Worm (Caenorhabditis elegans) whole organism, late embryonic: ENCODE results near the gene C53D6.7.
A peak's percentile ranks its signal among the peaks of the same experiment; 100 is the strongest.

Source experiments
- C38D4.7 ChIP-seq: fragments of 200-800 bp; sonication (Bioruptor generic); optimal IDR thresholded peaks from 2 replicates; lab custom pipeline; 2018; ENCODE audit warnings: mild to moderate bottlenecking, missing genetic modification characterization, moderate library complexity, missing compliant biosample characterization
- F13H6.1 ChIP-seq: sonication (generic microtip); optimal IDR thresholded peaks from 2 replicates; lab custom pipeline; 2016; ENCODE audit warnings: missing genetic modification characterization, missing compliant biosample characterization
- K02D7.2 ChIP-seq: sonication (generic microtip); optimal IDR thresholded peaks from 2 replicates; lab custom pipeline; 2017; ENCODE audit warnings: mild to moderate bottlenecking, missing genetic modification characterization, missing compliant biosample characterization
- K09A11.1 ChIP-seq: sonication (generic microtip); optimal IDR thresholded peaks from 2 replicates; lab custom pipeline; 2017; ENCODE audit warnings: antibody characterized with exemption, mild to moderate bottlenecking, missing genetic modification characterization, missing compliant biosample characterization; ENCODE audit not compliant: insufficient read depth
- ahr-1 ChIP-seq: sonication (generic microtip); optimal IDR thresholded peaks from 2 replicates; lab custom pipeline; 2016; ENCODE audit warnings: missing genetic modification characterization, missing compliant biosample characterization
- ceh-18 ChIP-seq: sonication (generic microtip); optimal IDR thresholded peaks from 2 replicates; lab custom pipeline; 2016; ENCODE audit warnings: missing genetic modification characterization, missing compliant biosample characterization
- ceh-2 ChIP-seq: sonication (generic microtip); optimal IDR thresholded peaks from 2 replicates; lab custom pipeline; 2016; ENCODE audit warnings: missing genotype, missing genetic modification characterization, missing compliant biosample characterization
- ceh-24 ChIP-seq: sonication (generic microtip); optimal IDR thresholded peaks from 2 replicates; lab custom pipeline; 2016; ENCODE audit warnings: mild to moderate bottlenecking, missing genetic modification characterization, missing compliant biosample characterization
- ceh-30 ChIP-seq: fragments of 150-350 bp; optimal IDR thresholded peaks from 2 replicates; lab custom pipeline; 2014; ENCODE audit warnings: missing biosample characterization, missing genetic modification characterization
- ceh-31 ChIP-seq: sonication (generic microtip); optimal IDR thresholded peaks from 2 replicates; lab custom pipeline; 2016; ENCODE audit warnings: missing genetic modification characterization, missing compliant biosample characterization
- ceh-48 ChIP-seq: sonication (generic microtip); optimal IDR thresholded peaks from 2 replicates; lab custom pipeline; 2016; ENCODE audit warnings: missing genetic modification characterization, inconsistent platforms, missing compliant biosample characterization
- che-1 ChIP-seq: sonication (generic microtip); optimal IDR thresholded peaks from 2 replicates; lab custom pipeline; 2016; ENCODE audit warnings: mild to moderate bottlenecking, missing genetic modification characterization, missing compliant biosample characterization
- dve-1 ChIP-seq: sonication (generic microtip); optimal IDR thresholded peaks from 2 replicates; lab custom pipeline; 2017; ENCODE audit warnings: antibody characterized with exemption, mild to moderate bottlenecking, missing genetic modification characterization, missing compliant biosample characterization
- elt-2 ChIP-seq: sonication (generic microtip); optimal IDR thresholded peaks from 2 replicates; lab custom pipeline; 2016; ENCODE audit warnings: missing genetic modification reagents, missing genetic modification characterization, missing compliant biosample characterization
- ets-4 ChIP-seq: sonication (generic microtip); optimal IDR thresholded peaks from 2 replicates; lab custom pipeline; 2016; ENCODE audit warnings: missing genetic modification characterization, missing compliant biosample characterization
- fax-1 ChIP-seq: sonication (generic microtip); optimal IDR thresholded peaks from 2 replicates; lab custom pipeline; 2016; ENCODE audit warnings: missing genotype, missing genetic modification characterization, missing compliant biosample characterization
- fkh-6 ChIP-seq: sonication (generic microtip); optimal IDR thresholded peaks from 2 replicates; lab custom pipeline; 2016; ENCODE audit warnings: missing genetic modification characterization, missing compliant biosample characterization
- hlh-13 ChIP-seq: fragments of 200-800 bp; sonication (Bioruptor generic); optimal IDR thresholded peaks from 2 replicates; lab custom pipeline; 2018; ENCODE audit warnings: mild to moderate bottlenecking, missing genetic modification characterization, missing compliant biosample characterization
- hlh-6 ChIP-seq: sonication (generic microtip); optimal IDR thresholded peaks from 2 replicates; lab custom pipeline; 2016; ENCODE audit warnings: missing genotype, missing genetic modification characterization, missing compliant biosample characterization
- lim-6 ChIP-seq: sonication (generic microtip); optimal IDR thresholded peaks from 2 replicates; lab custom pipeline; 2016; ENCODE audit warnings: missing genetic modification characterization, missing compliant biosample characterization
- lin-11 ChIP-seq: fragments of 200-800 bp; sonication (Bioruptor generic); optimal IDR thresholded peaks from 2 replicates; lab custom pipeline; 2018; ENCODE audit warnings: mild to moderate bottlenecking, missing genetic modification characterization, missing compliant biosample characterization
- mec-3 ChIP-seq: sonication (generic microtip); optimal IDR thresholded peaks from 2 replicates; lab custom pipeline; 2016; ENCODE audit warnings: borderline replicate concordance, missing genetic modification characterization, missing compliant biosample characterization
- nfya-1 ChIP-seq: sonication (generic microtip); optimal IDR thresholded peaks from 2 replicates; lab custom pipeline; 2017; ENCODE audit warnings: missing genetic modification characterization, mild to moderate bottlenecking, missing compliant biosample characterization, antibody characterized with exemption, moderate library complexity
- nhr-11 ChIP-seq: fragments of 150-350 bp; optimal IDR thresholded peaks from 2 replicates; lab custom pipeline; 2014; ENCODE audit warnings: missing biosample characterization, missing genetic modification characterization
- pag-3 ChIP-seq: sonication (generic microtip); optimal IDR thresholded peaks from 2 replicates; lab custom pipeline; 2016; ENCODE audit warnings: missing compliant biosample characterization, missing genetic modification characterization, borderline replicate concordance
- pat-9 ChIP-seq: fragments of 200-800 bp; sonication (Bioruptor generic); optimal IDR thresholded peaks from 2 replicates; lab custom pipeline; 2018; ENCODE audit warnings: mild to moderate bottlenecking, missing genetic modification characterization, moderate library complexity, missing compliant biosample characterization
- pax-1 ChIP-seq: fragments of 150-350 bp; optimal IDR thresholded peaks from 2 replicates; lab custom pipeline; 2014; ENCODE audit warnings: missing biosample characterization, missing genetic modification characterization
- pqm-1 ChIP-seq: sonication (generic microtip); optimal IDR thresholded peaks from 2 replicates; lab custom pipeline; 2016; ENCODE audit warnings: missing genetic modification characterization, missing compliant biosample characterization
- pros-1 ChIP-seq: fragments of 150-350 bp; optimal IDR thresholded peaks from 2 replicates; lab custom pipeline; 2014; ENCODE audit warnings: missing biosample characterization, missing genetic modification reagents, missing genetic modification characterization
- ref-2 ChIP-seq: sonication (generic microtip); optimal IDR thresholded peaks from 2 replicates; lab custom pipeline; 2016; ENCODE audit warnings: missing genetic modification characterization, missing compliant biosample characterization
- rnt-1 ChIP-seq: sonication (generic microtip); optimal IDR thresholded peaks from 2 replicates; lab custom pipeline; 2016; ENCODE audit warnings: missing genetic modification characterization, missing compliant biosample characterization
- sdc-2 ChIP-seq: sonication (generic microtip); optimal IDR thresholded peaks from 2 replicates; lab custom pipeline; 2016; ENCODE audit warnings: missing genotype, missing genetic modification characterization, missing compliant biosample characterization
- sox-2 ChIP-seq: fragments of 200-800 bp; sonication (Bioruptor generic); IDR thresholded peaks from 2 replicates; pipeline ENCODE4 v1.3.6; 2022; ENCODE audit warnings: missing genetic modification reagents, missing genetic modification characterization, missing compliant biosample characterization
- sox-4 ChIP-seq: sonication (generic microtip); optimal IDR thresholded peaks from 2 replicates; lab custom pipeline; 2017; ENCODE audit warnings: mild to moderate bottlenecking, missing genetic modification characterization, inconsistent platforms, missing compliant biosample characterization
- unc-42 ChIP-seq: sonication (generic microtip); optimal IDR thresholded peaks from 2 replicates; lab custom pipeline; 2016; ENCODE audit warnings: missing genotype, missing genetic modification characterization, missing compliant biosample characterization
- unc-55 ChIP-seq: sonication (generic microtip); optimal IDR thresholded peaks from 2 replicates; lab custom pipeline; 2017; ENCODE audit warnings: missing biosample characterization, missing genetic modification reagents, missing genetic modification characterization
- unc-86 ChIP-seq: sonication (generic microtip); optimal IDR thresholded peaks from 2 replicates; lab custom pipeline; 2016; ENCODE audit warnings: missing genetic modification characterization, missing compliant biosample characterization
- zip-5 ChIP-seq: sonication (generic microtip); optimal IDR thresholded peaks from 2 replicates; lab custom pipeline; 2016; ENCODE audit warnings: missing genetic modification characterization, missing compliant biosample characterization
- ztf-16 ChIP-seq: sonication (generic microtip); optimal IDR thresholded peaks from 2 replicates; lab custom pipeline; 2017; ENCODE audit warnings: missing genetic modification characterization, missing compliant biosample characterization

Gene C53D6.7

ce11 chrIV:9037063-9037462 lies at the start of gene C53D6.7:
TSS of gene C53D6.7 (minus strand) at chrIV:9037163.
- no peak for TF ChIP-seq ceh-24 (tag; lab: Kevin White, UChicago)
- no peak for TF ChIP-seq fax-1 (tag; lab: Kevin White, UChicago)
- no peak for TF ChIP-seq C38D4.7 (GFP tag; lab: Kevin White, UChicago)
- TF ChIP-seq rnt-1 (tag; lab: Kevin White, UChicago) = no peak
- no peak for TF ChIP-seq ztf-16 (tag; lab: Kevin White, UChicago)
- no peak for TF ChIP-seq F13H6.1 (tag; lab: Kevin White, UChicago)
- no peak for TF ChIP-seq ets-4 (tag; lab: Kevin White, UChicago)
- no peak for TF ChIP-seq hlh-13 (GFP tag; lab: Kevin White, UChicago)
- no peak for TF ChIP-seq ceh-31
- TF ChIP-seq ceh-48 (tag; lab: Kevin White, UChicago) = no peak
- TF ChIP-seq unc-86 = no peak
- no peak for TF ChIP-seq pat-9
- no peak for TF ChIP-seq pros-1 (tag; lab: Kevin White, UChicago)
- no peak for TF ChIP-seq unc-42
- TF ChIP-seq pag-3 = no peak
- no peak for TF ChIP-seq lim-6
- TF ChIP-seq zip-5 = no peak
- TF ChIP-seq elt-2 (tag; lab: Kevin White, UChicago) = no peak

ce11 chrIV:9082055-9082454 lies 45.1 kb upstream of the C53D6.7 start, which contains the start of gene twk-8:
TSS of gene twk-8 (plus strand) at chrIV:9082355.
- TF ChIP-seq lin-11 = no peak
- no peak for TF ChIP-seq sox-4 (tag; lab: Kevin White, UChicago)
- no peak for TF ChIP-seq nhr-11 (tag; lab: Kevin White, UChicago)
- TF ChIP-seq K02D7.2 = no peak
- TF ChIP-seq pqm-1 (tag; lab: Kevin White, UChicago) = no peak
- no peak for TF ChIP-seq ceh-48 (tag; lab: Kevin White, UChicago)
- TF ChIP-seq fax-1 (tag; lab: Kevin White, UChicago) = no peak
- TF ChIP-seq ahr-1 (tag; lab: Kevin White, UChicago) = no peak
- TF ChIP-seq ets-4 (tag; lab: Kevin White, UChicago) = no peak
- TF ChIP-seq ceh-30 (tag; lab: Kevin White, UChicago) = no peak
- no peak for TF ChIP-seq F13H6.1 (tag; lab: Kevin White, UChicago)
- TF ChIP-seq hlh-6 (tag; lab: Kevin White, UChicago) = no peak
- TF ChIP-seq elt-2 (tag; lab: Kevin White, UChicago) = no peak
- no peak for TF ChIP-seq fkh-6 (tag; lab: Kevin White, UChicago)
- TF ChIP-seq dve-1 (tag; lab: Kevin White, UChicago) = no peak
- no peak for TF ChIP-seq hlh-13 (GFP tag; lab: Kevin White, UChicago)
- TF ChIP-seq pax-1 (tag; lab: Kevin White, UChicago) = no peak
- TF ChIP-seq ref-2 (tag; lab: Kevin White, UChicago) = no peak
- TF ChIP-seq, all 69 proteins: peak for 0

ce11 chrIV:9080201-9080600 lies 43.2 kb upstream of the C53D6.7 start:
- no peak for TF ChIP-seq K09A11.1 (tag; lab: Kevin White, UChicago)
- TF ChIP-seq lin-11 = no peak
- peak; percentile 68 for TF ChIP-seq ceh-18 (tag; lab: Kevin White, UChicago)
- TF ChIP-seq ceh-2 (tag; lab: Kevin White, UChicago) = no peak
- peak; percentile 78 for TF ChIP-seq unc-55 (GFP tag; lab: Kevin White, UChicago)
- TF ChIP-seq sox-2 (GFP tag; lab: Robert Waterston, UW) = no peak
- TF ChIP-seq che-1 (tag; lab: Kevin White, UChicago) = no peak
- TF ChIP-seq dve-1 (tag; lab: Kevin White, UChicago) = no peak
- TF ChIP-seq nfya-1 (tag; lab: Kevin White, UChicago) = no peak
- no peak for TF ChIP-seq sdc-2
- no peak for TF ChIP-seq mec-3 (tag; lab: Kevin White, UChicago)
